Worm (Caenorhabditis elegans) whole organism, L3 larva: ENCODE data around the gene nhr-218.
A peak's percentile ranks its signal among the peaks of the same experiment; 100 is the strongest.

Experiments used
- R02D3.7 ChIP-seq: fragments of 150-350 bp; optimal IDR thresholded peaks from 2 replicates; lab custom pipeline; 2014; ENCODE audit warnings: missing biosample characterization, missing genetic modification characterization
- ZK546.5 ChIP-seq: sonication (generic microtip); optimal IDR thresholded peaks from 2 replicates; lab custom pipeline; 2017; ENCODE audit warnings: missing biosample characterization, missing genetic modification characterization
- ama-1 ChIP-seq: fragments of 150-350 bp; optimal IDR thresholded peaks from 2 replicates; lab custom pipeline; 2018
- ceh-28 ChIP-seq: fragments of 150-350 bp; optimal IDR thresholded peaks from 2 replicates; lab custom pipeline; 2014; ENCODE audit warnings: missing biosample characterization, missing genetic modification reagents, missing genetic modification characterization
- ceh-82 ChIP-seq: fragments of 150-350 bp; optimal IDR thresholded peaks from 2 replicates; lab custom pipeline; 2014; ENCODE audit warnings: missing biosample characterization, missing genetic modification characterization
- daf-12 ChIP-seq: fragments of 150-350 bp; optimal IDR thresholded peaks from 2 replicates; lab custom pipeline; 2014; ENCODE audit warnings: missing biosample characterization, missing genetic modification reagents, missing genetic modification characterization
- egl-27 ChIP-seq: sonication (generic microtip); optimal IDR thresholded peaks from 4 replicates; lab custom pipeline; 2017; ENCODE audit warnings: missing biosample characterization, missing genetic modification reagents, missing genetic modification characterization
- egl-5 ChIP-seq: fragments of 150-350 bp; optimal IDR thresholded peaks from 2 replicates; lab custom pipeline; 2017; ENCODE audit warnings: missing biosample characterization, missing genetic modification reagents, missing genetic modification characterization, inconsistent platforms
- elt-2 ChIP-seq: sonication (generic microtip); optimal IDR thresholded peaks from 2 replicates; lab custom pipeline; 2016; ENCODE audit warnings: missing genetic modification reagents, mild to moderate bottlenecking, missing genetic modification characterization, missing compliant biosample characterization
- elt-3 ChIP-seq, 3 experiments: fragments of 150-350 bp in 1 of 3; sonication (generic microtip) in 2 of 3; optimal IDR thresholded peaks; 2 replicates in 2 of 3; 4 replicates in 1 of 3; lab custom pipeline; 2014 to 2017; ENCODE audit warnings: missing biosample characterization in 3 of 3, missing genetic modification characterization in 3 of 3
- eor-1 ChIP-seq, 2 experiments: fragments of 150-350 bp; optimal IDR thresholded peaks; 2 replicates each; lab custom pipeline; 2014 to 2018; ENCODE audit warnings: missing biosample characterization in 2 of 2, missing genetic modification characterization in 2 of 2
- fkh-10 ChIP-seq: sonication (generic microtip); optimal IDR thresholded peaks from 2 replicates; lab custom pipeline; 2017; ENCODE audit warnings: missing biosample characterization, missing genetic modification reagents, missing genetic modification characterization
- fkh-2 ChIP-seq: fragments of 150-350 bp; optimal IDR thresholded peaks from 2 replicates; lab custom pipeline; 2014; ENCODE audit warnings: missing biosample characterization, missing genetic modification reagents, missing genetic modification characterization
- fos-1 ChIP-seq: fragments of 150-350 bp; optimal IDR thresholded peaks from 2 replicates; lab custom pipeline; 2014; ENCODE audit warnings: missing biosample characterization, missing genetic modification characterization
- hmg-11 ChIP-seq: sonication (generic microtip); optimal IDR thresholded peaks from 2 replicates; lab custom pipeline; 2016; ENCODE audit warnings: missing genetic modification characterization, missing compliant biosample characterization
- jun-1 ChIP-seq: fragments of 150-350 bp; optimal IDR thresholded peaks from 2 replicates; lab custom pipeline; 2014; ENCODE audit warnings: missing biosample characterization, missing genetic modification reagents, missing genetic modification characterization
- lin-15B ChIP-seq: fragments of 150-350 bp; optimal IDR thresholded peaks from 2 replicates; lab custom pipeline; 2014; ENCODE audit warnings: missing biosample characterization, missing genetic modification characterization
- mdl-1 ChIP-seq: fragments of 150-350 bp; optimal IDR thresholded peaks from 2 replicates; lab custom pipeline; 2014; ENCODE audit warnings: missing biosample characterization, missing genetic modification characterization
- nfya-1 ChIP-seq: sonication (generic microtip); optimal IDR thresholded peaks from 2 replicates; lab custom pipeline; 2017; ENCODE audit warnings: missing genetic modification characterization, mild to moderate bottlenecking, missing compliant biosample characterization, antibody characterized with exemption, moderate library complexity; ENCODE audit not compliant: insufficient read depth
- nhr-11 ChIP-seq: fragments of 150-350 bp; optimal IDR thresholded peaks from 2 replicates; lab custom pipeline; 2014; ENCODE audit warnings: missing biosample characterization, missing genetic modification characterization
- nhr-12 ChIP-seq: fragments of 150-350 bp; optimal IDR thresholded peaks from 2 replicates; lab custom pipeline; 2014; ENCODE audit warnings: missing biosample characterization, missing genetic modification characterization
- nhr-23 ChIP-seq: fragments of 150-350 bp; optimal IDR thresholded peaks from 2 replicates; lab custom pipeline; 2014; ENCODE audit warnings: missing biosample characterization, missing genetic modification reagents, missing genetic modification characterization
- nhr-237 ChIP-seq: fragments of 150-350 bp; optimal IDR thresholded peaks from 2 replicates; lab custom pipeline; 2014; ENCODE audit warnings: missing biosample characterization, missing genetic modification characterization
- nhr-25 ChIP-seq: sonication (generic microtip); optimal IDR thresholded peaks from 2 replicates; lab custom pipeline; 2017; ENCODE audit warnings: missing biosample characterization, missing genetic modification characterization
- nhr-43 ChIP-seq: sonication (generic microtip); optimal IDR thresholded peaks from 2 replicates; lab custom pipeline; 2016; ENCODE audit warnings: mild to moderate bottlenecking, missing genetic modification characterization, missing compliant biosample characterization; ENCODE audit not compliant: poor library complexity, severe bottlenecking
- nhr-67 ChIP-seq: fragments of 150-350 bp; optimal IDR thresholded peaks from 2 replicates; lab custom pipeline; 2014; ENCODE audit warnings: missing biosample characterization, missing genetic modification characterization
- nhr-76 ChIP-seq: fragments of 150-350 bp; sonication (generic microtip); optimal IDR thresholded peaks from 5 replicates; lab custom pipeline; 2014; ENCODE audit warnings: missing biosample characterization, missing genetic modification characterization
- nhr-77 ChIP-seq: fragments of 150-350 bp; optimal IDR thresholded peaks from 2 replicates; lab custom pipeline; 2014; ENCODE audit warnings: missing biosample characterization, missing genetic modification characterization
- pqm-1 ChIP-seq: fragments of 150-350 bp; optimal IDR thresholded peaks from 2 replicates; lab custom pipeline; 2017; ENCODE audit warnings: missing biosample characterization, missing genetic modification characterization, inconsistent platforms
- sea-2 ChIP-seq: fragments of 150-350 bp; sonication (generic microtip); optimal IDR thresholded peaks from 4 replicates; lab custom pipeline; 2014; ENCODE audit warnings: missing biosample characterization, missing genetic modification reagents, missing genetic modification characterization
- snpc-4 ChIP-seq: fragments of 150-350 bp; optimal IDR thresholded peaks from 2 replicates; lab custom pipeline; 2014; ENCODE audit warnings: missing biosample characterization, missing genetic modification characterization
- unc-39 ChIP-seq: sonication (generic microtip); optimal IDR thresholded peaks from 4 replicates; lab custom pipeline; 2017; ENCODE audit warnings: missing biosample characterization, missing genetic modification characterization
- unc-62 ChIP-seq: fragments of 150-350 bp; sonication (generic microtip); optimal IDR thresholded peaks from 4 replicates; lab custom pipeline; 2014; ENCODE audit warnings: missing biosample characterization, missing genetic modification reagents, missing genetic modification characterization
- zag-1 ChIP-seq: fragments of 150-350 bp; optimal IDR thresholded peaks from 2 replicates; lab custom pipeline; 2014; ENCODE audit warnings: missing biosample characterization, missing genetic modification characterization
- ztf-11 ChIP-seq: fragments of 150-350 bp; optimal IDR thresholded peaks from 2 replicates; lab custom pipeline; 2014; ENCODE audit warnings: missing biosample characterization, missing genetic modification characterization
- ztf-4 ChIP-seq: fragments of 150-350 bp; optimal IDR thresholded peaks from 2 replicates; lab custom pipeline; 2014; ENCODE audit warnings: missing biosample characterization, missing genetic modification characterization

The nhr-218 gene

ce11 chrV:16298669-16299068 lies 40.4 kb downstream of the nhr-218 start, which contains the start of gene srbc-84:
Gene srbc-84, plus strand, starts transcription at chrV:16298969.
- TF ChIP-seq elt-3 (tag; optimal IDR thresholded peaks at IDR 0.05; lab: Kevin White, UChicago): no peak
- TF ChIP-seq lin-15B (tag; lab: Kevin White, UChicago): no peak
- no peak for TF ChIP-seq daf-12 (tag; lab: Kevin White, UChicago)
- no peak for TF ChIP-seq eor-1 (tag; optimal IDR thresholded peaks at IDR 0.05; lab: Kevin White, UChicago)
- no peak for TF ChIP-seq nhr-67 (tag; lab: Kevin White, UChicago)
- TF ChIP-seq unc-39 (tag; lab: Kevin White, UChicago): no peak
- TF ChIP-seq elt-2 (tag; lab: Kevin White, UChicago): no peak
- TF ChIP-seq unc-62 (GFP tag; lab: Kevin White, UChicago): no peak
- TF ChIP-seq sea-2 (GFP tag; lab: Kevin White, UChicago): no peak
- no peak for TF ChIP-seq nhr-43 (tag; lab: Kevin White, UChicago)
- TF ChIP-seq nhr-11 (tag; lab: Kevin White, UChicago): no peak
- TF ChIP-seq ZK546.5 (tag; lab: Kevin White, UChicago): no peak

DNA sequence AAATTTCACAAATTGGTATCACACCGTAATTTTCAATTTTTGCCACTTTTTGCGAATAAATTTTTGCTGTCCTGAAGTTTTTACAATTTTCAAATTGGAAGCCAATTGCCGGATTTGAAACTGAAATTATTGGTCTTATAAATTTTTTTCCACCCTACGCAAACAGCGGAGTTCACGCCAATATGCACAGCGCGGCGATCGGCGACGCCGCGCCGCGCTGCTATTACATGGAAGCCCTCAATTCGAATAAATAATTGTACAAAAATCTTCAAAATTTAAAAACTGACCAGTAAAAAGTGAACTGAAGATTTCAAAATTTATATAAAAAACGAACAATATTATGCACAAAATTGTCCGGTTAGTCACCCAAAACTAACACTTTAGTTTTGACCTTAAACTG lies 41.6 kb downstream of the nhr-218 start:
- TF ChIP-seq nhr-237 (tag; lab: Kevin White, UChicago) (no peak), ceh-82 (no peak), ceh-28 (tag; lab: Kevin White, UChicago) (no peak), nhr-43 (tag; lab: Kevin White, UChicago) (no peak), zag-1 (tag; lab: Kevin White, UChicago) (no peak)
- TF ChIP-seq, all 47 proteins: peak for 0

DNA sequence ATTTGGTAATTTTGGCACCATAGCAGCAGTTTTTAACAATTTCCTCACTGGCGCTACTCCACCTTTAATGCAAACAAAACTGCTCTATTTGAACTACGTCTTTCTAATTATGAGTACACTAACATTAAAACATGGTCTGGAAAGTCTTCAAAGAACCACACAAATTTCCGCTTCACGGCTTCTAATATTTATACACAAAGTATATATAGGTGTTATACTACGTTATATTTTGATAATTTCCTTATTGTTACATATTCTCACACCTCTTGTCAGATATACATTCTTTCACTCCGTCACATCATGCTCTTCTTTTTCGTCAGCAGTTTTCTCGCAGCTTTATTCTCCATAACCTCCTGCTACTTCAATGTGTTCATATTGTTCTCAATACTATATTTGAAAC lies 42.0 kb downstream of the nhr-218 start, which contains the start of gene srbc-82:
srbc-82 (plus strand) TSS at position 301 of the 400 bp plus-strand sequence.
- TF ChIP-seq unc-62 (GFP tag; lab: Kevin White, UChicago) (no peak), nfya-1 (tag; lab: Kevin White, UChicago) (no peak), egl-27 (no peak), fos-1 (no peak), nhr-77 (no peak), nhr-25 (tag; lab: Kevin White, UChicago) (no peak), ceh-82 (no peak), eor-1 (tag; optimal IDR thresholded peaks at IDR 0.05; lab: Kevin White, UChicago) (no peak), jun-1 (tag; lab: Kevin White, UChicago) (no peak), nhr-23 (tag; lab: Kevin White, UChicago) (no peak), snpc-4 (tag; lab: Kevin White, UChicago) (no peak), nhr-11 (tag; lab: Kevin White, UChicago) (no peak), lin-15B (tag; lab: Kevin White, UChicago) (no peak), nhr-12 (tag; lab: Kevin White, UChicago) (no peak), ceh-28 (tag; lab: Kevin White, UChicago) (no peak), mdl-1 (tag; lab: Kevin White, UChicago) (no peak), hmg-11 (no peak), elt-2 (tag; lab: Kevin White, UChicago) (no peak), fkh-2 (tag; lab: Kevin White, UChicago) (no peak)

DNA sequence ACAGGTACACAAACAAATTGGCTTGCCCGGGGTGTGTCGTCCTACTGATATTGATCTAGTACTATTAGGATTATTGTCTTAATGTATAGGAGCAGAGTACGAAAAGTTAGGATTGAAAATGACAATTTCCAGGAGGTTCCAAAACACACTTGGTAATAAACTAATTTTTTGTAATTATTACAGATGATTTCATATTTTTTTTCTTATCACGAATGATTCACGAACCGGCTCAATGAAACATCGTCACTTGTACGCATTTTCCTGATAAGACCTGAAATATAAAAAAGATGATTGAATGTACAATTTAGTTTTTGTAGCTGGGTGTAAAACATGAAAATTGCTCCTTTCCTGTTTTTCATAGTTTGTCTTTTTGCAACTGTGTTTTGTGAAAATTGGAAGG lies 44.2 kb downstream of the nhr-218 start, which contains the start of the genes C31A11.13 and oac-6:
C31A11.13 (minus strand) TSS at position 113 of the 400 bp plus-strand sequence.
oac-6 (plus strand) TSS at position 279 of the 400 bp plus-strand sequence.
- peak; percentile 58 for TF ChIP-seq elt-2 (tag; lab: Kevin White, UChicago)
- TF ChIP-seq egl-5 (tag; lab: Kevin White, UChicago): no peak
- TF ChIP-seq zag-1 (tag; lab: Kevin White, UChicago): no peak
- peak; percentile 60 for TF ChIP-seq pqm-1 (tag; lab: Kevin White, UChicago)

DNA sequence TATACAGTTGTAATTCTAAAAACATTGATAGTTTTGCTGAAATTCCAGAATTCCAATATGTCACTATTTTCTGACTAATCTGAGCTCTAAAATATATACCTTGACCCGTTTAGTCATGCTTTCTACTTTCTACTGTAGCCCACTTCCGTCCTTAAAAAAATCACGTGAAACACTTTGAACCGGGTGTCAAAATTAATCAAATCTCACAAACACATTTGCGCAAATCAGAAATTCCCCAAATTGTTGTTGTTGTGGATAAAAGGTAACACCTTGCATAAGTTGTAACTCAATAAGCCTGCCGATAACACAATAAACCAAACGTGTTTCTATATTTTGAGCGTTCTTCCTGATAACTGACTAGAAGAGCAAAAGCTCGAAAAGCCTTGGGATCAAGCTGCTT lies 49.0 kb downstream of the nhr-218 start, which contains the start of gene srxa-7:
srxa-7 (plus strand) TSS at position 301 of the 400 bp plus-strand sequence.
- TF ChIP-seq hmg-11: no peak
- TF ChIP-seq nhr-12 (tag; lab: Kevin White, UChicago): no peak
- no peak for TF ChIP-seq nhr-11 (tag; lab: Kevin White, UChicago)
- TF ChIP-seq ztf-11 (tag; lab: Kevin White, UChicago): no peak
- TF ChIP-seq fkh-10: no peak
- TF ChIP-seq ztf-4 (tag; lab: Kevin White, UChicago): no peak
- no peak for TF ChIP-seq nhr-25 (tag; lab: Kevin White, UChicago)
- TF ChIP-seq ZK546.5 (tag; lab: Kevin White, UChicago): no peak
- no peak for TF ChIP-seq R02D3.7 (tag; lab: Kevin White, UChicago)
- TF ChIP-seq eor-1 (tag; optimal IDR thresholded peaks at IDR 0.05; lab: Kevin White, UChicago): no peak
- no peak for TF ChIP-seq elt-2 (tag; lab: Kevin White, UChicago)
- no peak for TF ChIP-seq nhr-76 (tag; lab: Kevin White, UChicago)
- no peak for TF ChIP-seq ama-1
- TF ChIP-seq ceh-82: no peak
- TF ChIP-seq, all 47 proteins: peak for 0
